Worm (Caenorhabditis elegans): ENCODE measurements around the gene tin-9.2.

DNA sequence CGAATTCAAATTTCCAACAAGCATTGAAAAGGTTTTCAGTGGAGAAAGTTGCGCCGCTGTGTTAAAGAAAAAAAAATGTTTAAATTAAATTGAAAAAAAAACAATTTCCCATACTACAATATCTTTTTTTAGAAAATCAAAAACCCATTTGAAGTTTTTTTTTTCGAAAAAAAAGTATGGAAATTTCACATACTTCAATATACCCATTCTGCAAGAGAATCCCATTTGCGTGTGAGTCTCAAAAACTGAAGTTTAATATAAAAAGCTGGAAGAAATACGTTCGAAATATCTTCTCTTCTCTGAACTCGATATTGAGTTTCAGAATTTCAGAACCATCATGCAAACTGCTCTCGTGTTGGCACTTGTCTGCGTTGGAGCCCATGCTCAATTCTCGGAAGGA is 28.7 kb upstream of the tin-9.2 start, which contains the start of gene scl-7:
- TF ChIP-seq tab-1 (GFP tag; IDR thresholded peaks at IDR 0.05) (no peak), ztf-29 (GFP tag; IDR thresholded peaks at IDR 0.05) (no peak), klf-2 (GFP tag; conservative IDR thresholded peaks at IDR 0.05) (no peak), ztf-23 (GFP tag; IDR thresholded peaks at IDR 0.05) (no peak), flt-1 (GFP tag; IDR thresholded peaks at IDR 0.05) (no peak)

Data from whole organism, midembryonic.